Comparison of ENCODE assay signal across 5 worm cellular contexts in the genomic region with DNA sequence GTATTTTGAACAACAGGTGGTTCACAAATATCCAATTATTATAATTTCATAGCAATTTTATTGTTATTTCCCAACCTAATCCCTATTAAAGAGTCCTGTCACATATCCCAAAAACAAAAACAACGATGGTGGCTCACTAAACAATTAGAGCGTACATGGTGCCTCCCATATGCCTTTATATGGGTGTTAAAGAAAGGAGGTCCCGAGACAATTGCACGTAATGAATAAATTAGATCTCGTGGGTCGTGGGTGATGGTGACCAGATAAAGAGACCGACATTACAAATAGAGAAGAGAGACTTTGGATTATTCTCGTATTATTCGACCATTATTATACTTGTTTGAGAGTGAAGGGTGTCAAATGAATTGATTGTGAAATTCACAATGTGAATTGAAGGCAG.
TF ChIP-seq lines count a peak whose summit lies in the region.

No protein-coding gene starts in this region.

TF ChIP-seq in whole organism, L1 larva, 84 proteins besides CTCF, POLR2A, EP300 and RAD21:
- no peak for TF ChIP-seq ceh-63 (GFP tag; optimal IDR thresholded peaks at IDR 0.05; lab: Kevin White, UChicago)
- TF ChIP-seq tbx-2 (tag; optimal IDR thresholded peaks at IDR 0.05; lab: Kevin White, UChicago) = no peak
- peak; percentile 15 for TF ChIP-seq nhr-71 (tag; optimal IDR thresholded peaks at IDR 0.05; lab: Kevin White, UChicago)
- TF ChIP-seq ceh-8 (GFP tag; optimal IDR thresholded peaks at IDR 0.05; lab: Kevin White, UChicago) = peak; percentile 83
- no peak for TF ChIP-seq ceh-90 (tag; optimal IDR thresholded peaks at IDR 0.05; lab: Kevin White, UChicago)
- no peak for TF ChIP-seq pqm-1 (tag; optimal IDR thresholded peaks at IDR 0.05; lab: Kevin White, UChicago)
- no peak for TF ChIP-seq ceh-88 (GFP tag; IDR thresholded peaks at IDR 0.05; lab: Robert Waterston, UW)
- TF ChIP-seq fkh-10 (GFP tag; optimal IDR thresholded peaks at IDR 0.05; lab: Kevin White, UChicago) = no peak
- no peak for TF ChIP-seq unc-98 (GFP tag; IDR thresholded peaks at IDR 0.05; lab: Robert Waterston, UW)
- TF ChIP-seq dsc-1 (tag; optimal IDR thresholded peaks at IDR 0.05; lab: Kevin White, UChicago) = peak; percentile 60
- no peak for TF ChIP-seq irx-1 (tag; optimal IDR thresholded peaks at IDR 0.05; lab: Kevin White, UChicago)
- TF ChIP-seq lin-14 (GFP tag; optimal IDR thresholded peaks at IDR 0.05; lab: Kevin White, UChicago) = peak; percentile 66
- TF ChIP-seq nhr-47 (tag; optimal IDR thresholded peaks at IDR 0.05; lab: Kevin White, UChicago) = peak; percentile 10

TF ChIP-seq in whole organism, early embryonic, 17 proteins besides CTCF, POLR2A, EP300 and RAD21:
- no peak for TF ChIP-seq flt-1 (GFP tag; IDR thresholded peaks at IDR 0.05; lab: Robert Waterston, UW)
- 0 out of 2 replicates have a peak, but pooled peaks have one; percentile 10 for TF ChIP-seq pes-1 (GFP tag; IDR thresholded peaks at IDR 0.05; lab: Robert Waterston, UW)
- no peak for TF ChIP-seq tbx-37 (GFP tag; conservative IDR thresholded peaks at IDR 0.05; lab: Robert Waterston, UW)
- TF ChIP-seq sea-1 (GFP tag; conservative IDR thresholded peaks at IDR 0.05; lab: Robert Waterston, UW) = no peak

TF ChIP-seq in whole organism, late embryonic, 69 proteins besides CTCF, POLR2A, EP300 and RAD21:
- TF ChIP-seq unc-42 (tag; optimal IDR thresholded peaks at IDR 0.05; lab: Kevin White, UChicago) (peak; percentile 97), pat-9 (tag; optimal IDR thresholded peaks at IDR 0.05; lab: Kevin White, UChicago) (no peak), sox-2 (GFP tag; IDR thresholded peaks at IDR 0.05; lab: Robert Waterston, UW) (peak; percentile 28; the same call in 1 of the 2 replicates), hlh-30 (tag; optimal IDR thresholded peaks at IDR 0.05; lab: Kevin White, UChicago; ENCODE audit: insufficient read depth) (peak; percentile 50), T23F11.4 (GFP tag; optimal IDR thresholded peaks at IDR 0.05; lab: Kevin White, UChicago) (no peak), ref-2 (tag; optimal IDR thresholded peaks at IDR 0.05; lab: Kevin White, UChicago) (peak; percentile 27), ttx-3 (tag; optimal IDR thresholded peaks at IDR 0.05; lab: Kevin White, UChicago) (no peak), ceh-31 (tag; optimal IDR thresholded peaks at IDR 0.05; lab: Kevin White, UChicago) (peak; percentile 78), C08G9.2 (tag; optimal IDR thresholded peaks at IDR 0.05; lab: Kevin White, UChicago) (no peak), tbx-2 (tag; optimal IDR thresholded peaks at IDR 0.05; lab: Kevin White, UChicago) (peak; percentile 2)
TF ChIP-seq in whole organism, late embryonic: peak in this region for 6.

TF ChIP-seq in whole organism, midembryonic, 9 proteins besides CTCF, POLR2A, EP300 and RAD21:
- TF ChIP-seq cog-1 (tag; optimal IDR thresholded peaks at IDR 0.05; lab: Kevin White, UChicago) = peak; percentile 6
- TF ChIP-seq flt-1 (GFP tag; IDR thresholded peaks at IDR 0.05; lab: Robert Waterston, UW) = no peak

TF ChIP-seq in whole organism, mixed stage, embryonic, 35 proteins besides CTCF, POLR2A, EP300 and RAD21:
- TF ChIP-seq unc-120 (tag; optimal IDR thresholded peaks at IDR 0.05; lab: Kevin White, UChicago; ENCODE audit: poor library complexity, severe bottlenecking) (peak; percentile 9), ceh-43 (GFP tag; optimal IDR thresholded peaks at IDR 0.05; lab: Kevin White, UChicago) (peak; percentile 71), mls-2 (tag; optimal IDR thresholded peaks at IDR 0.05; lab: Kevin White, UChicago) (peak; percentile 57), M03D4.4 (tag; optimal IDR thresholded peaks at IDR 0.05; lab: Kevin White, UChicago) (no peak), ces-1 (GFP tag; optimal IDR thresholded peaks at IDR 0.05; lab: Kevin White, UChicago) (peak; percentile 96), nhr-2 (tag; optimal IDR thresholded peaks at IDR 0.05; lab: Kevin White, UChicago) (peak; percentile 52), sptf-1 (tag; optimal IDR thresholded peaks at IDR 0.05; lab: Kevin White, UChicago) (peak; percentile 38), cnd-1 (tag; optimal IDR thresholded peaks at IDR 0.05; lab: Kevin White, UChicago) (peak; percentile 28), ham-2 (GFP tag; optimal IDR thresholded peaks at IDR 0.05; lab: Kevin White, UChicago) (no peak), nhr-28 (tag; optimal IDR thresholded peaks at IDR 0.05; lab: Kevin White, UChicago) (no peak), unc-39 (tag; optimal IDR thresholded peaks at IDR 0.05; lab: Kevin White, UChicago) (peak; percentile 66), unc-62 (GFP tag; optimal IDR thresholded peaks at IDR 0.05; lab: Kevin White, UChicago) (peak; percentile 20)
